Worm (Caenorhabditis elegans): ENCODE results near the gene F46B3.7.

F46B3.7 gene

ce11 chrV:20631255-20631654 lies 12.7 kb upstream of the F46B3.7 start, which contains the start of gene F46B3.14:
TSS of gene F46B3.14 (minus strand) at chrV:20631355.
- TF ChIP-seq lin-32 (GFP tag; optimal IDR thresholded peaks at IDR 0.05) (no peak), zip-8 (tag; optimal IDR thresholded peaks at IDR 0.05) (no peak), nhr-28 (tag; optimal IDR thresholded peaks at IDR 0.05) (no peak), ceh-39 (tag; optimal IDR thresholded peaks at IDR 0.05) (no peak), bed-3 (GFP tag; optimal IDR thresholded peaks at IDR 0.05) (no peak), hlh-1 (tag; optimal IDR thresholded peaks at IDR 0.05) (no peak), snpc-4 (tag; optimal IDR thresholded peaks at IDR 0.05) (no peak), nhr-12 (tag; optimal IDR thresholded peaks at IDR 0.05) (no peak), blmp-1 (tag; optimal IDR thresholded peaks at IDR 0.05) (no peak), mls-2 (tag; optimal IDR thresholded peaks at IDR 0.05) (no peak), ceh-43 (GFP tag; optimal IDR thresholded peaks at IDR 0.05) (no peak), ztf-11 (tag; optimal IDR thresholded peaks at IDR 0.05) (no peak), lin-13 (tag; optimal IDR thresholded peaks at IDR 0.05) (no peak), sptf-1 (tag; optimal IDR thresholded peaks at IDR 0.05) (no peak)

ce11 chrV:20626043-20626761 lies 7.7 kb upstream of the F46B3.7 start, which contains the start of the genes F46B3.9 and srz-18:
TSS of gene F46B3.9 (minus strand) at chrV:20626143.
TSS of gene srz-18 (plus strand) at chrV:20626711.
- TF ChIP-seq zip-8 (tag; optimal IDR thresholded peaks at IDR 0.05) (no peak), ceh-43 (GFP tag; optimal IDR thresholded peaks at IDR 0.05) (no peak), elt-3 (tag; optimal IDR thresholded peaks at IDR 0.05) (no peak), ces-1 (GFP tag; optimal IDR thresholded peaks at IDR 0.05) (no peak), sem-2 (GFP tag; optimal IDR thresholded peaks at IDR 0.05) (no peak), lsy-2 (tag; optimal IDR thresholded peaks at IDR 0.05) (no peak), unc-39 (tag; optimal IDR thresholded peaks at IDR 0.05) (no peak), nhr-12 (tag; optimal IDR thresholded peaks at IDR 0.05) (no peak), ham-2 (GFP tag; optimal IDR thresholded peaks at IDR 0.05) (no peak), pha-4 (tag; optimal IDR thresholded peaks at IDR 0.05) (no peak), unc-120 (tag; optimal IDR thresholded peaks at IDR 0.05; ENCODE audit: poor library complexity, severe bottlenecking) (no peak), blmp-1 (tag; optimal IDR thresholded peaks at IDR 0.05) (no peak), snpc-4 (tag; optimal IDR thresholded peaks at IDR 0.05) (no peak), unc-62 (GFP tag; optimal IDR thresholded peaks at IDR 0.05) (no peak)

- TF ChIP-seq ham-2 (GFP tag; optimal IDR thresholded peaks at IDR 0.05) (no peak), ztf-11 (tag; optimal IDR thresholded peaks at IDR 0.05) (no peak), bed-3 (GFP tag; optimal IDR thresholded peaks at IDR 0.05) (no peak), hlh-1 (tag; optimal IDR thresholded peaks at IDR 0.05) (no peak), cnd-1 (tag; optimal IDR thresholded peaks at IDR 0.05) (no peak), unc-62 (GFP tag; optimal IDR thresholded peaks at IDR 0.05) (no peak), ceh-43 (GFP tag; optimal IDR thresholded peaks at IDR 0.05) (no peak), unc-39 (tag; optimal IDR thresholded peaks at IDR 0.05) (no peak), mls-2 (tag; optimal IDR thresholded peaks at IDR 0.05) (no peak), mab-5 (tag; optimal IDR thresholded peaks at IDR 0.05) (no peak), nhr-237 (tag; optimal IDR thresholded peaks at IDR 0.05) (no peak), mep-1 (tag; optimal IDR thresholded peaks at IDR 0.05) (no peak), tbx-8 (GFP tag; optimal IDR thresholded peaks at IDR 0.05) (no peak), lsy-2 (tag; optimal IDR thresholded peaks at IDR 0.05) (no peak), drap-1 (GFP tag; optimal IDR thresholded peaks at IDR 0.05) (no peak), elt-3 (tag; optimal IDR thresholded peaks at IDR 0.05) (no peak), flh-1 (GFP tag; optimal IDR thresholded peaks at IDR 0.05) (no peak), ceh-39 (tag; optimal IDR thresholded peaks at IDR 0.05) (no peak), zip-8 (tag; optimal IDR thresholded peaks at IDR 0.05) (no peak)
Measured at ce11 chrV:20625260-20625659, 6.7 kb upstream of the F46B3.7 start.

- TF ChIP-seq ceh-83 (GFP tag; optimal IDR thresholded peaks at IDR 0.05) = no peak
- TF ChIP-seq lin-32 (GFP tag; optimal IDR thresholded peaks at IDR 0.05) = no peak
- TF ChIP-seq nhr-76 (tag; optimal IDR thresholded peaks at IDR 0.05) = no peak
- no peak for TF ChIP-seq zip-8 (tag; optimal IDR thresholded peaks at IDR 0.05)
- no peak for TF ChIP-seq flh-1 (GFP tag; optimal IDR thresholded peaks at IDR 0.05)
- TF ChIP-seq nhr-2 (tag; optimal IDR thresholded peaks at IDR 0.05) = no peak
- no peak for TF ChIP-seq ceh-43 (GFP tag; optimal IDR thresholded peaks at IDR 0.05)
- TF ChIP-seq elt-3 (tag; optimal IDR thresholded peaks at IDR 0.05) = no peak
- TF ChIP-seq M03D4.4 (tag; optimal IDR thresholded peaks at IDR 0.05) = no peak
- TF ChIP-seq ces-1 (GFP tag; optimal IDR thresholded peaks at IDR 0.05) = no peak
- TF ChIP-seq hlh-1 (tag; optimal IDR thresholded peaks at IDR 0.05) = no peak
- no peak for TF ChIP-seq nhr-12 (tag; optimal IDR thresholded peaks at IDR 0.05)
- TF ChIP-seq nhr-28 (tag; optimal IDR thresholded peaks at IDR 0.05) = no peak
- no peak for TF ChIP-seq lin-13 (tag; optimal IDR thresholded peaks at IDR 0.05)
- TF ChIP-seq snpc-4 (tag; optimal IDR thresholded peaks at IDR 0.05) = no peak
- TF ChIP-seq pha-4 (tag; optimal IDR thresholded peaks at IDR 0.05) = no peak
- TF ChIP-seq sptf-1 (tag; optimal IDR thresholded peaks at IDR 0.05) = no peak
- no peak for TF ChIP-seq nhr-237 (tag; optimal IDR thresholded peaks at IDR 0.05)
- no peak for TF ChIP-seq lsy-2 (tag; optimal IDR thresholded peaks at IDR 0.05)
- no peak for TF ChIP-seq mls-2 (tag; optimal IDR thresholded peaks at IDR 0.05)
Measured at ce11 chrV:20623060-20623459, 4.5 kb upstream of the F46B3.7 start, which contains the start of gene F46B3.8. TSS of gene F46B3.8 (minus strand) at chrV:20623160.

All from whole organism, mixed stage, embryonic.